Fruit fly (Drosophila melanogaster) whole organism, prepupa: ENCODE results near the gene EMC4.

Experiments used
- Blimp-1 ChIP-seq: fragments of 200-800 bp; sonication (Bioruptor generic); optimal IDR thresholded peaks from 3 replicates; lab custom pipeline; 2017; ENCODE audit warnings: missing biosample characterization, missing genetic modification characterization, mild to moderate bottlenecking, moderate library complexity, missing genetic modification reagents
- CG10631 ChIP-seq: fragments of 200-800 bp; sonication (Bioruptor generic); optimal IDR thresholded peaks from 2 replicates; lab custom pipeline; 2016; ENCODE audit warnings: missing biosample characterization, missing genetic modification characterization
- CG11902 ChIP-seq: fragments of 200-800 bp; sonication (Bioruptor generic); optimal IDR thresholded peaks from 3 replicates; lab custom pipeline; 2016; ENCODE audit warnings: missing biosample characterization, missing genetic modification characterization
- CG15336 ChIP-seq: fragments of 200-800 bp; sonication (Bioruptor generic); IDR thresholded peaks from 2 replicates; pipeline ENCODE4 v1.3.6; 2022; ENCODE audit warnings: missing biosample characterization, missing genetic modification characterization
- CG16779 ChIP-seq: fragments of 200-800 bp; sonication (Bioruptor generic); optimal IDR thresholded peaks from 3 replicates; lab custom pipeline; 2017; ENCODE audit warnings: missing biosample characterization, mild to moderate bottlenecking, missing genetic modification characterization
- CG32006 ChIP-seq: fragments of 200-800 bp; sonication (Bioruptor generic); optimal IDR thresholded peaks from 3 replicates; lab custom pipeline; 2017; ENCODE audit warnings: missing biosample characterization, mild to moderate bottlenecking, missing genetic modification characterization
- CG34406 ChIP-seq: fragments of 200-800 bp; sonication (Bioruptor generic); optimal IDR thresholded peaks from 3 replicates; lab custom pipeline; 2016; ENCODE audit warnings: missing biosample characterization, missing genetic modification characterization
- CG6163 ChIP-seq: fragments of 200-800 bp; sonication (Bioruptor generic); IDR thresholded peaks from 3 replicates; pipeline ENCODE4 v1.3.6; 2022; ENCODE audit warnings: missing biosample characterization, missing genetic modification characterization
- CG6276 ChIP-seq: fragments of 200-800 bp; sonication (Bioruptor generic); optimal IDR thresholded peaks from 2 replicates; lab custom pipeline; 2017; ENCODE audit warnings: missing biosample characterization, mild to moderate bottlenecking, missing genetic modification characterization
- CG6792 ChIP-seq: fragments of 200-800 bp; sonication (Bioruptor generic); optimal IDR thresholded peaks from 3 replicates; lab custom pipeline; 2016; ENCODE audit warnings: missing biosample characterization, missing genetic modification characterization
- CG6854 ChIP-seq: fragments of 200-800 bp; sonication (Bioruptor generic); optimal IDR thresholded peaks from 2 replicates; lab custom pipeline; 2017; ENCODE audit warnings: missing biosample characterization, mild to moderate bottlenecking, missing genetic modification characterization
- CG7368 ChIP-seq: fragments of 200-800 bp; sonication (Bioruptor generic); optimal IDR thresholded peaks from 3 replicates; lab custom pipeline; 2016; ENCODE audit warnings: missing biosample characterization, missing genetic modification characterization
- CG8119 ChIP-seq: fragments of 200-800 bp; sonication (Bioruptor generic); IDR thresholded peaks from 3 replicates; pipeline ENCODE4 v1.3.6; 2022; ENCODE audit warnings: missing biosample characterization, missing genetic modification characterization
- CG8632 ChIP-seq: fragments of 200-800 bp; sonication (Bioruptor generic); optimal IDR thresholded peaks from 3 replicates; lab custom pipeline; 2016; ENCODE audit warnings: missing biosample characterization, missing genetic modification characterization
- Eip75B ChIP-seq: fragments of 200-800 bp; sonication (Bioruptor generic); optimal IDR thresholded peaks from 3 replicates; lab custom pipeline; 2016; ENCODE audit warnings: missing biosample characterization, missing genetic modification characterization
- Eip78C ChIP-seq: fragments of 200-800 bp; sonication (Bioruptor generic); peaks from one replicate; lab custom pipeline; 2016; ENCODE audit warnings: missing biosample characterization, missing genetic modification characterization
- Eip93F ChIP-seq: fragments of 200-800 bp; sonication (Bioruptor generic); optimal IDR thresholded peaks from 2 replicates; lab custom pipeline; 2016; ENCODE audit warnings: missing biosample characterization, mild to moderate bottlenecking, missing genetic modification characterization
- Ets21C ChIP-seq: fragments of 200-800 bp; sonication (Bioruptor generic); optimal IDR thresholded peaks from 3 replicates; lab custom pipeline; 2016; ENCODE audit warnings: missing biosample characterization, missing genetic modification characterization
- Ets96B ChIP-seq: fragments of 200-800 bp; optimal IDR thresholded peaks from 2 replicates; lab custom pipeline; 2019; ENCODE audit warnings: missing biosample characterization, mild to moderate bottlenecking, missing genetic modification characterization, moderate library complexity
- Gug ChIP-seq: fragments of 200-800 bp; sonication (Bioruptor generic); IDR thresholded peaks from 2 replicates; pipeline ENCODE4 v1.3.6; 2022; ENCODE audit warnings: missing biosample characterization, missing genetic modification characterization
- Hr4 ChIP-seq: fragments of 200-800 bp; sonication (Bioruptor generic); optimal IDR thresholded peaks from 3 replicates; lab custom pipeline; 2016; ENCODE audit warnings: missing biosample characterization, missing genetic modification characterization
- Lpt ChIP-seq: fragments of 200-800 bp; sonication (Bioruptor generic); optimal IDR thresholded peaks from 3 replicates; lab custom pipeline; 2016; ENCODE audit warnings: missing biosample characterization, missing genetic modification characterization
- OdsH ChIP-seq: fragments of 200-800 bp; sonication (Bioruptor generic); optimal IDR thresholded peaks from 3 replicates; lab custom pipeline; 2016; ENCODE audit warnings: missing biosample characterization, missing genetic modification characterization
- Smox ChIP-seq: fragments of 200-800 bp; sonication (Bioruptor generic); optimal IDR thresholded peaks from 3 replicates; lab custom pipeline; 2016; ENCODE audit warnings: missing biosample characterization, missing genetic modification characterization
- Sox14 ChIP-seq: fragments of 200-800 bp; sonication (Bioruptor generic); optimal IDR thresholded peaks from 3 replicates; lab custom pipeline; 2016; ENCODE audit warnings: missing biosample characterization, missing genetic modification characterization
- dsx ChIP-seq: fragments of 200-800 bp; optimal IDR thresholded peaks from 3 replicates; lab custom pipeline; 2019; ENCODE audit warnings: missing biosample characterization, mild to moderate bottlenecking, missing genetic modification characterization, moderate library complexity; ENCODE audit not compliant: poor library complexity, severe bottlenecking
- esn ChIP-seq: fragments of 200-800 bp; sonication (Bioruptor generic); optimal IDR thresholded peaks from 2 replicates; lab custom pipeline; 2016; ENCODE audit warnings: missing biosample characterization, mild to moderate bottlenecking, missing genetic modification characterization, moderate library complexity
- fkh ChIP-seq: fragments of 200-800 bp; sonication (Bioruptor generic); optimal IDR thresholded peaks from 3 replicates; lab custom pipeline; 2017; ENCODE audit warnings: missing biosample characterization, mild to moderate bottlenecking, missing genetic modification characterization, moderate library complexity
- lz ChIP-seq: fragments of 200-800 bp; sonication (Bioruptor generic); optimal IDR thresholded peaks from 3 replicates; lab custom pipeline; 2016; ENCODE audit warnings: missing biosample characterization, missing genetic modification characterization
- pdm3 ChIP-seq: fragments of 200-800 bp; sonication (Bioruptor generic); optimal IDR thresholded peaks from 3 replicates; lab custom pipeline; 2016; ENCODE audit warnings: missing biosample characterization, missing genetic modification characterization
- spab ChIP-seq: fragments of 200-800 bp; sonication (Bioruptor generic); optimal IDR thresholded peaks from 2 replicates; lab custom pipeline; 2017; ENCODE audit warnings: missing biosample characterization, mild to moderate bottlenecking, missing genetic modification characterization, missing genetic modification reagents
- svp ChIP-seq: fragments of 200-800 bp; sonication (Bioruptor generic); peaks from one replicate; lab custom pipeline; 2016; ENCODE audit warnings: missing biosample characterization, missing genetic modification characterization
- topi ChIP-seq: fragments of 200-800 bp; sonication (Bioruptor generic); optimal IDR thresholded peaks from 3 replicates; lab custom pipeline; 2016; ENCODE audit warnings: missing biosample characterization, missing genetic modification characterization
- vri ChIP-seq: fragments of 200-800 bp; sonication (Bioruptor generic); optimal IDR thresholded peaks from 3 replicates; lab custom pipeline; 2016; ENCODE audit warnings: missing biosample characterization, mild to moderate bottlenecking, missing genetic modification characterization

EMC4 gene

DNA sequence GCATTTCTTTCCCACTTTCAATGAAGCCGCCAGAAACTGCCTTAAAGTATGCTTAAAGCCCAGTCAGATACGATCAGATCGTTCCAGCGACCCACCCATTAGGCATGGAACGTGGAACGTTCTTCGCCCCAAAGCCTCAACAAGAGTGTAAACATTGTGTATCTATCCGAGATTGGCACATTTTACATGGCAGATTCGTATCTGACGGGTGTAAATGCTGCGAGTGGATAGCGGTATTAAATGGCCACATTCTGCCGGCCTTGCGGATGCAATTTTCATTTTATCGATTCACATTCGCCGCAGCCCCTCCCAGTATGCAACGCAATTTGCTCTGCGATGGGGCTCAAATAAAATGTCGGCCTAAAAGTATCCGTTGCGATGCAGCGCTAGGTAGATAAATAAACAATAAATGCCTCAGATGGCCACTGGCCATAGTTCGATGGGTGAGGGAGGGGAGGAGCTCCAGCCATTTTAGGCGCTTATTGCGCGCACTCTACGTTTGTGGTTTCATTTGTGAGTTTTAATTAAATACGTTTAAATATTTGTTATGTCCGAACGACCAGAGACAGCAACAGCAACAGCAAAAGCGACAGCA is 26.7 kb upstream of the EMC4 start:
- TF ChIP-seq fkh (GFP tag; lab: Kevin White, UChicago) = peak; percentile 92
- no peak for TF ChIP-seq CG6792 (GFP tag; lab: Kevin White, UChicago)
- TF ChIP-seq Hr4 = no peak
- peak; percentile 38 for TF ChIP-seq Eip78C (GFP tag; lab: Kevin White, UChicago)
- no peak for TF ChIP-seq Lpt (GFP tag; lab: Kevin White, UChicago)
- TF ChIP-seq CG10631 (GFP tag; lab: Kevin White, UChicago) = no peak
- TF ChIP-seq spab (GFP tag; lab: Kevin White, UChicago) = no peak
- TF ChIP-seq, all 60 proteins: peak for 2

DNA sequence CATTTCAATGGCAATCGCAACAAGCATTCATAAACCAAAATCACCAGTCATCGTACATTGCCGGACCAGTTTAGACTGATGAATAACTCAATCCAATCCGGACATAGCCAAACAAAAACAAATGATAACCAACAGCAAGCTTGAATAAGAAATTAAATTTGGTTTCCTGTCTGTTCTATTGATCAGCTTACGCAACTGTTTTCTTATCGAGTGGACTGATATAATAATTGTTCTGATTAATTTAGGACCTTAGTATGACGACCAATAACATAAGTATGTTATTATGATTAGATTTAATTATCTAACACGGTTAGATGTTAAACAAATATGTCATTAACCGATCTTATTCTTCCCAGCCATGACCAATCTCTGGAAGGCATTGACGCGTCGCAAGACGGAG is 23.0 kb upstream of the EMC4 start:
- TF ChIP-seq Ets21C (GFP tag; lab: Kevin White, UChicago) (no peak), vri (peak; percentile 6)

DNA sequence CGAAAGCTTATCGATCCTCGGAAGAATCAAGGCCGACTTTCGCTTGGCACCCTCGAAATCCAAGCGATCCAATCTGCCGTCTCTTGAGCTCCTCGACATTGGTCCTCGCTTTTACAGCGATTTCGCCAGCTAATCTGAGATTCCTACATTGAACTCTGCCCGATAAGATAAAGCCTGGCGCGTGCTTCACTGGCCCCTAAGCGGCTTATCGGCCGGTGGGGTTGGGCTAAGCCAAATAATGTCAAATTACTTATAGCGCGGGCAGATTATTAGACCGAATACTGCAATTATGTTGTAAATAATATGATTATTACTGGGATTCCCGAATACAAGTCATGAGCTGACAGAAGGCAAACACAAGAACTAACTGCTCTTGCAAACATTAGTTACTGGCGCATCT is 22.0 kb upstream of the EMC4 start:
- no peak for TF ChIP-seq Smox
- peak; percentile 64 for TF ChIP-seq svp (GFP tag; lab: Kevin White, UChicago)
- peak; percentile 42 for TF ChIP-seq vri

DNA sequence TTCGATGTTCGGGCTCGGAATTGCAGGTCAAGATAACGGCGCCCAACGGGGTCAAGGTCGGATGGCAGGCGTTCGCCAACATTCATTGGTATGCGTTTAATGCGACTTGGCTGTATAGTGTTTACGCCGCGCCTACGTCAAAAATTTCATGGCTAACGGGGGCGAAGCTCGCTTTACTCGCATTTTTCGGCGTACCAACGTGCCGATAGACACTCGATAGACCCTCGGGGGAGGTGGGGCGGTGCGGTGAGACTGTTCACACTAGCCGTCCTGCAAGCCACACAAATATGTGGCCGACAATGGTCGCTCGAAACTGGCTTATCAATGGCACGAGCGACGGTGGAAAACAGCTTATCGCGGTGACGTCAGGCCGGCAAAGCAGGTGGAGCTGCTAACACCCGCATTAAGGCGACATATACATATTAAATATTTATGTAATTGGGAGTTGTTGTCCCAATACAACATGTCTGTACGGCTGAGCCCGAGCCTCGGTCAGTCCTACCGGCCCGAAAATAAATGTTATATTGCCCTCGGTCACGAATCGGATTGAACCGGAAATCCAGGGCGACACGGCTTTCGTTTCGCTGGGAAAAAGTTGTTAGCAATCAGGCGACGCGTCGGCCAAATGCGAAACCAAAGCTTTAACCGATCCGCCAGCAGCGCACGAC is 20.7 kb upstream of the EMC4 start:
- TF ChIP-seq svp (GFP tag; lab: Kevin White, UChicago) (peak; percentile 61), Eip78C (GFP tag; lab: Kevin White, UChicago) (peak; percentile 47), fkh (GFP tag; lab: Kevin White, UChicago) (peak; percentile 9), Gug (no peak)

DNA sequence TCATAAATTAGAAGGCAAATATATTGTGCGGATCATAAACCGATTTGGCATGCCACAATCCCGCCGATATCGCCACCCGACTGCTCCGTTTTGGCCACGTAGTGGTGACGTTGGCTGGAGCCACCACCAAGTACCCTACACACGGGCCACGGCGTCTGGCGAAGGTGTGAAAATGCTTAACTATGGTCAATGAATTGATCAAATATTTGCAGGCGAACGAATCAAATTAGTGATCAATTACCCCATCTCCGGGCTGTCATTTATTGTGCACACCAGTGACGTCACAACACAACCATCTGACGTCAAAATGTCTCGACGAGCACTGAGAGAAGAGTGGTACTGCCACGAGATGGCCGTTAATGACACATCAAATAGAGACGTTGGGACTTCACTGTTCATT is 19.6 kb upstream of the EMC4 start:
- TF ChIP-seq pdm3 (no peak), Hr4 (no peak), Eip78C (GFP tag; lab: Kevin White, UChicago) (peak; percentile 9), topi (GFP tag; lab: Kevin White, UChicago) (no peak), fkh (GFP tag; lab: Kevin White, UChicago) (peak; percentile 62)
- TF ChIP-seq, all 60 proteins: peak for 2

DNA sequence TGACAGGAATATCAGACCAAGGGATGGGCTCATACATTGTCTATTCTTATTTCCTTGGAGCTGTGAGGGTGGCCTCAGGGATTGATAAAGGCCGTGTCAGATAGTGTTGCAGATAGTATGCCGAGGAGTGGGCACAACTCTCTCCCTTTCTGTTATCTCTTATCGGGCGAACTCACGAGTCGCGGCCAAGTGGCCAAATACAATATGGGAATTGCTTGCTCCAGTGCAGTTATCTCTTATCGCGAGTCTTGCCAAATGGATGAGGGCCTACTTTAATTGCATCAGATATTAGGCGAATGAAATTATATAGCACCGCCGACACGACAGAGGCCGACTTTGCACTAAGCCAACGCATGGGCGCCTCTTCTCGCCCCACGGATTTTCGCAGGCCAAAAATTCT is 18.9 kb upstream of the EMC4 start:
- TF ChIP-seq vri (peak; percentile 73), dsx (GFP tag; lab: Kevin White, UChicago) (peak; percentile 26), Sox14 (GFP tag; lab: Kevin White, UChicago) (no peak), Eip93F (peak; percentile 53), svp (GFP tag; lab: Kevin White, UChicago) (peak; percentile 70)

DNA sequence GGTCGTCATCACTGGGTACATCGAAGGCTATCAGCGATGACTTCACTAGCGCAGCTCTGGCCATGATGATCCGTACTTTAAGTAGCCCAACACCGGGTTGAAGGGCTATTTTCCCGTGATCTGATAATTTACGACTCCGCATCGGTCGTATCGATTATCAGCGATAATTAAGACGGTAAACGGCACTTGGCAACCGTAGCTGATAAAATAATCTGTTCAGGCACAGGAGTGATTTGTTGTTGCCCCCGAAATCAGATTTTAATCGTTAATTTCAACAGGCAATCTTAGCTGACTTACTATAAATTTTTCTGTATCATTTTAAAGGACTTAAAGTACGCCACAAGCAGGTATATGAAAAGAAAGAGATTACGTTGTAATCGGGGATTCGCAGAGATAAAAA is 17.8 kb upstream of the EMC4 start:
- TF ChIP-seq CG6792 (GFP tag; lab: Kevin White, UChicago) = no peak
- TF ChIP-seq Eip78C (GFP tag; lab: Kevin White, UChicago) = no peak
- no peak for TF ChIP-seq Hr4
- TF ChIP-seq CG11902 (GFP tag; lab: Kevin White, UChicago) = no peak
- TF ChIP-seq CG7368 (GFP tag; lab: Kevin White, UChicago) = no peak
- peak; percentile 49 for TF ChIP-seq svp (GFP tag; lab: Kevin White, UChicago)
- no peak for TF ChIP-seq CG6276 (GFP tag; lab: Kevin White, UChicago)

DNA sequence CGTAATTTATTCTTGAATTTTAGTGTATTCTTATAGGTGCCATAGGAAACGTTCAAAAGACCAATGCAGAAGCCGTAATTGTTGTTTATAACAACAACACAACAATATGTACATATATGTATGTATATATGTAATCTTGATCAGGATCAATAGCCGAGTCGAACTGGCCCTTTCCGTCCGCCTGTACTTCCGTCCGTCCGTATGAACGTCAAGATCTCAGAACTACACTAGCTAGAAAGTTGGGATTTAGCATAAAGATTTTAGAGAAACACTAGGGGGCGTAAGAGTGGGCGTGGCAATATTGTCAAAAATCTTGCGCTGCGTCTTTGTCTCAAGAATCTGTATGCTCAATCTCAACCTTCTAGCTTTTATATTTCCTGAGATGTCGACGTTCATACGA is 16.4 kb upstream of the EMC4 start:
- TF ChIP-seq Ets96B (tag; lab: Kevin White, UChicago) (no peak), svp (GFP tag; lab: Kevin White, UChicago) (peak; percentile 60), CG8632 (GFP tag; lab: Kevin White, UChicago) (no peak), CG16779 (no peak)

DNA sequence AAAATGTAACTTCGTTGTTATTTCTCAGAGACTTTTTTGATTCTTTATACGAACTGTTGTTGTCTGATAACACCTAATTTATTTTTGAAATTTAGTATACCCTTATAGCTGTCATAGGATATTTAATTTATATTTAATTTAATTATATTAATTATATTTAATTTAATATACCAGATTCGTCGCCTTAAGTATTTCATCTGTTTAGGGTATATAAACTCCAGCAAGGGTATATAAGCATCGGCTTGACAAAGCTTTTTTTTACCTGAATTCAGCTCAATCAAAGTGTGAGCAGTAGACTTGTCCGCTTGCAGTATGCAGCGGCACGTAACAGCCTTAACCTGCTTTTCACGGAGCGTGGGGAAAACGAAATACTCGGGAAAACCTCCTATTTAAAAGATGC is 15.6 kb upstream of the EMC4 start:
- TF ChIP-seq lz (GFP tag; lab: Kevin White, UChicago) (no peak), CG32006 (GFP tag; lab: Kevin White, UChicago) (peak; percentile 40), CG6163 (GFP tag; lab: Robert Waterston, UW) (no peak; the same call in 2 of the 3 replicates), spab (GFP tag; lab: Kevin White, UChicago) (no peak), esn (GFP tag; lab: Kevin White, UChicago) (no peak), Ets96B (tag; lab: Kevin White, UChicago) (no peak), CG8119 (GFP tag; lab: Robert Waterston, UW) (0 out of 3 replicates have a peak, but pooled peaks have one; percentile 39), CG10631 (GFP tag; lab: Kevin White, UChicago) (no peak), CG6854 (GFP tag; lab: Kevin White, UChicago) (no peak), OdsH (GFP tag; lab: Kevin White, UChicago) (no peak), Blimp-1 (GFP tag; lab: Kevin White, UChicago) (no peak), CG15336 (GFP tag; lab: Robert Waterston, UW) (peak; percentile 21; the same call in 1 of the 2 replicates), Hr4 (peak; percentile 3), Eip78C (GFP tag; lab: Kevin White, UChicago) (peak; percentile 53), CG34406 (GFP tag; lab: Kevin White, UChicago) (no peak), Eip75B (GFP tag; lab: Kevin White, UChicago) (no peak)
